Worm (Caenorhabditis elegans): ENCODE measurements around the gene K12B6.9.

The K12B6.9 gene

ce11 chrV:6316632-6317031 lies 24.2 kb upstream of the K12B6.9 start, which contains the start of gene cest-24:
Gene cest-24, plus strand, starts transcription at chrV:6316932.
- no peak for TF ChIP-seq ceh-34 (tag; optimal IDR thresholded peaks at IDR 0.05)
- no peak for TF ChIP-seq unc-55 (GFP tag; optimal IDR thresholded peaks at IDR 0.05)
- TF ChIP-seq nhr-11 (tag; optimal IDR thresholded peaks at IDR 0.05), result no peak
- no peak for TF ChIP-seq zip-5 (tag; optimal IDR thresholded peaks at IDR 0.05)
- TF ChIP-seq npax-4 (tag; optimal IDR thresholded peaks at IDR 0.05), result no peak
- TF ChIP-seq ceh-48 (tag; optimal IDR thresholded peaks at IDR 0.05), result no peak
- no peak for TF ChIP-seq nfya-1 (tag; optimal IDR thresholded peaks at IDR 0.05)
- TF ChIP-seq hlh-13 (GFP tag; optimal IDR thresholded peaks at IDR 0.05), result no peak
- no peak for TF ChIP-seq che-1 (tag; optimal IDR thresholded peaks at IDR 0.05)
- TF ChIP-seq ceh-18 (tag; optimal IDR thresholded peaks at IDR 0.05), result no peak
- TF ChIP-seq pha-2 (tag; optimal IDR thresholded peaks at IDR 0.05), result no peak

- no peak for TF ChIP-seq ets-4 (tag; optimal IDR thresholded peaks at IDR 0.05)
- no peak for TF ChIP-seq ceh-24 (tag; optimal IDR thresholded peaks at IDR 0.05)
- TF ChIP-seq ceh-6 (GFP tag; optimal IDR thresholded peaks at IDR 0.05), result no peak
- no peak for TF ChIP-seq elt-2 (tag; optimal IDR thresholded peaks at IDR 0.05)
- no peak for TF ChIP-seq syd-9 (tag; optimal IDR thresholded peaks at IDR 0.05)
- no peak for TF ChIP-seq ceh-31 (tag; optimal IDR thresholded peaks at IDR 0.05)
Measured at ce11 chrV:6311936-6312335, 19.5 kb upstream of the K12B6.9 start.

- no peak for TF ChIP-seq nhr-232 (tag; optimal IDR thresholded peaks at IDR 0.05)
- TF ChIP-seq F13H6.1 (tag; optimal IDR thresholded peaks at IDR 0.05), result no peak
- TF ChIP-seq ceh-30 (tag; optimal IDR thresholded peaks at IDR 0.05), result no peak
- no peak for TF ChIP-seq ceh-34 (tag; optimal IDR thresholded peaks at IDR 0.05)
- no peak for TF ChIP-seq Y22D7AL.16 (tag; optimal IDR thresholded peaks at IDR 0.05)
- TF ChIP-seq npax-4 (tag; optimal IDR thresholded peaks at IDR 0.05), result no peak
- TF ChIP-seq hlh-6 (tag; optimal IDR thresholded peaks at IDR 0.05), result no peak
Measured at ce11 chrV:6303471-6303870, 11.0 kb upstream of the K12B6.9 start, which contains the start of gene sago-1. Gene sago-1, plus strand, starts transcription at chrV:6303771.

- TF ChIP-seq syd-9 (tag; optimal IDR thresholded peaks at IDR 0.05) (no peak), unc-42 (tag; optimal IDR thresholded peaks at IDR 0.05) (no peak), hlh-30 (tag; optimal IDR thresholded peaks at IDR 0.05; ENCODE audit: insufficient read depth) (no peak)
Measured at ce11 chrV:6302465-6302864, 10.0 kb upstream of the K12B6.9 start.

ce11 chrV:6301046-6301445 lies 8.6 kb upstream of the K12B6.9 start:
- TF ChIP-seq fkh-10 (GFP tag; optimal IDR thresholded peaks at IDR 0.05) (no peak), pat-9 (tag; optimal IDR thresholded peaks at IDR 0.05) (no peak), unc-42 (tag; optimal IDR thresholded peaks at IDR 0.05) (no peak), sdc-2 (tag; optimal IDR thresholded peaks at IDR 0.05) (no peak), dve-1 (tag; optimal IDR thresholded peaks at IDR 0.05) (no peak), hlh-15 (tag; optimal IDR thresholded peaks at IDR 0.05) (no peak), pqm-1 (tag; optimal IDR thresholded peaks at IDR 0.05) (no peak)

- TF ChIP-seq hlh-6 (tag; optimal IDR thresholded peaks at IDR 0.05) (no peak), dmd-4 (tag; optimal IDR thresholded peaks at IDR 0.05; ENCODE audit: borderline replicate concordance) (no peak), ceh-9 (tag; optimal IDR thresholded peaks at IDR 0.05) (no peak), pax-1 (tag; optimal IDR thresholded peaks at IDR 0.05) (no peak), C38D4.7 (GFP tag; optimal IDR thresholded peaks at IDR 0.05) (no peak), ceh-19 (GFP tag; optimal IDR thresholded peaks at IDR 0.05) (no peak), ceh-31 (tag; optimal IDR thresholded peaks at IDR 0.05) (no peak), pros-1 (tag; optimal IDR thresholded peaks at IDR 0.05) (no peak), lim-6 (tag; optimal IDR thresholded peaks at IDR 0.05) (no peak), rnt-1 (tag; optimal IDR thresholded peaks at IDR 0.05) (no peak), ceh-48 (tag; optimal IDR thresholded peaks at IDR 0.05) (no peak), nhr-232 (tag; optimal IDR thresholded peaks at IDR 0.05) (no peak), pag-3 (tag; optimal IDR thresholded peaks at IDR 0.05; ENCODE audit: borderline replicate concordance) (no peak), K09A11.1 (tag; optimal IDR thresholded peaks at IDR 0.05; ENCODE audit: insufficient read depth) (no peak), pqm-1 (tag; optimal IDR thresholded peaks at IDR 0.05) (no peak), T23F11.4 (GFP tag; optimal IDR thresholded peaks at IDR 0.05) (no peak)
Measured at ce11 chrV:6291301-6291700, 1.2 kb downstream of the K12B6.9 start.

Measured in whole organism, late embryonic.